Worm (Caenorhabditis elegans) whole organism, young adult: ENCODE measurements around the gene F28A10.13.
A peak's percentile ranks its signal among the peaks of the same experiment; 100 is the strongest.

Experiments
- B0019.2 ChIP-seq: fragments of 200-800 bp; sonication (Bioruptor generic); conservative IDR thresholded peaks from 2 replicates; pipeline ENCODE4 v1.3.6; 2022; ENCODE audit warnings: missing genetic modification reagents, missing genetic modification characterization, missing compliant biosample characterization
- B0261.1 ChIP-seq: sonication (generic microtip); optimal IDR thresholded peaks from 2 replicates; lab custom pipeline; 2016; ENCODE audit warnings: mild to moderate bottlenecking, missing genetic modification characterization, moderate library complexity, missing compliant biosample characterization
- D2030.7 ChIP-seq: fragments of 200-800 bp; sonication (Bioruptor generic); IDR thresholded peaks from 2 replicates; pipeline ENCODE4 v1.3.6; 2022; ENCODE audit warnings: missing genetic modification reagents, missing genetic modification characterization, missing compliant biosample characterization
- F23B12.7 ChIP-seq: sonication (generic microtip); optimal IDR thresholded peaks from 2 replicates; lab custom pipeline; 2017; ENCODE audit warnings: missing genetic modification characterization, mild to moderate bottlenecking, missing compliant biosample characterization, antibody characterized with exemption, moderate library complexity; ENCODE audit not compliant: insufficient read depth
- F37B4.10 ChIP-seq: fragments of 200-800 bp; sonication (Bioruptor generic); IDR thresholded peaks from 2 replicates; pipeline ENCODE4 v1.3.6; 2022; ENCODE audit warnings: missing genetic modification characterization, missing compliant biosample characterization
- F39B2.1 ChIP-seq: fragments of 200-800 bp; sonication (Bioruptor generic); IDR thresholded peaks from 2 replicates; pipeline ENCODE4 v1.3.6; 2022; ENCODE audit warnings: missing genetic modification reagents, missing genetic modification characterization, missing compliant biosample characterization
- F52B5.7 ChIP-seq: sonication (generic microtip); optimal IDR thresholded peaks from 2 replicates; lab custom pipeline; 2016; ENCODE audit warnings: mild to moderate bottlenecking, missing genetic modification characterization, missing compliant biosample characterization
- F57A8.1 ChIP-seq: fragments of 200-800 bp; sonication (Bioruptor generic); optimal IDR thresholded peaks from 2 replicates; lab custom pipeline; 2018; ENCODE audit warnings: mild to moderate bottlenecking, missing genetic modification characterization, moderate library complexity, missing compliant biosample characterization
- K11D2.4 ChIP-seq: fragments of 200-800 bp; sonication (Bioruptor generic); IDR thresholded peaks from 2 replicates; pipeline ENCODE4 v1.3.6; 2022; ENCODE audit warnings: missing genetic modification reagents, missing genetic modification characterization, missing compliant biosample characterization
- T07F8.4 ChIP-seq: sonication (generic microtip); optimal IDR thresholded peaks from 2 replicates; lab custom pipeline; 2016; ENCODE audit warnings: mild to moderate bottlenecking, missing genetic modification characterization, moderate library complexity, missing compliant biosample characterization
- Y56A3A.18 ChIP-seq: fragments of 200-800 bp; sonication (Bioruptor generic); IDR thresholded peaks from 2 replicates; pipeline ENCODE4 v1.3.6; 2022; ENCODE audit warnings: missing genetic modification reagents, missing genetic modification characterization, missing compliant biosample characterization
- Y79H2A.3 ChIP-seq: fragments of 200-800 bp; sonication (Bioruptor generic); conservative IDR thresholded peaks from 2 replicates; pipeline ENCODE4 v1.3.6; 2022; ENCODE audit warnings: missing genetic modification reagents, missing genetic modification characterization, missing compliant biosample characterization
- ZK185.1 ChIP-seq: sonication (generic microtip); optimal IDR thresholded peaks from 2 replicates; lab custom pipeline; 2016; ENCODE audit warnings: mild to moderate bottlenecking, missing genetic modification characterization, missing compliant biosample characterization; ENCODE audit not compliant: poor library complexity, severe bottlenecking
- akir-1 ChIP-seq: fragments of 200-800 bp; sonication (Bioruptor generic); optimal IDR thresholded peaks from 2 replicates; lab custom pipeline; 2018; ENCODE audit warnings: mild to moderate bottlenecking, missing genetic modification characterization, moderate library complexity, missing compliant biosample characterization
- ama-1 ChIP-seq, 3 experiments: fragments of 150-350 bp in 1 of 3; sonication (generic microtip) in 2 of 3; optimal IDR thresholded peaks; 2 replicates each; lab custom pipeline; 2014 to 2018; ENCODE audit warnings: missing biosample characterization in 2 of 3, missing genetic modification characterization in 2 of 3, missing genetic modification reagents in 2 of 3
- aptf-3 ChIP-seq: fragments of 200-800 bp; sonication (Bioruptor generic); IDR thresholded peaks from 2 replicates; pipeline ENCODE4 v1.3.6; 2022; ENCODE audit warnings: missing genetic modification characterization, missing compliant biosample characterization
- attf-5 ChIP-seq: fragments of 200-800 bp; sonication (Bioruptor generic); optimal IDR thresholded peaks from 2 replicates; lab custom pipeline; 2018; ENCODE audit warnings: mild to moderate bottlenecking, missing genetic modification characterization, missing compliant biosample characterization
- attf-6 ChIP-seq: fragments of 200-800 bp; sonication (Bioruptor generic); IDR thresholded peaks from 2 replicates; pipeline ENCODE4 v1.3.6; 2022; ENCODE audit warnings: missing genetic modification reagents, missing genetic modification characterization, missing compliant biosample characterization
- bed-2 ChIP-seq: fragments of 200-800 bp; sonication (Bioruptor generic); IDR thresholded peaks from 2 replicates; pipeline ENCODE4 v1.3.6; 2022; ENCODE audit warnings: missing genetic modification reagents, missing genetic modification characterization, missing compliant biosample characterization
- cebp-2 ChIP-seq: fragments of 200-800 bp; sonication (Bioruptor generic); IDR thresholded peaks from 2 replicates; pipeline ENCODE4 v1.3.6; 2022; ENCODE audit warnings: missing genetic modification characterization, missing compliant biosample characterization
- ceh-40 ChIP-seq: fragments of 200-800 bp; sonication (Bioruptor generic); IDR thresholded peaks from 2 replicates; pipeline ENCODE4 v1.3.6; 2022; ENCODE audit warnings: missing genetic modification characterization, missing compliant biosample characterization
- ceh-58 ChIP-seq: fragments of 200-800 bp; sonication (Bioruptor generic); IDR thresholded peaks from 2 replicates; pipeline ENCODE4 v1.3.6; 2022; ENCODE audit warnings: missing genetic modification characterization, missing compliant biosample characterization
- ceh-79 ChIP-seq: sonication (generic microtip); optimal IDR thresholded peaks from 2 replicates; lab custom pipeline; 2017; ENCODE audit warnings: mild to moderate bottlenecking, missing genetic modification characterization, missing compliant biosample characterization
- ceh-91 ChIP-seq: fragments of 200-800 bp; sonication (Bioruptor generic); IDR thresholded peaks from 2 replicates; pipeline ENCODE4 v1.3.6; 2022; ENCODE audit warnings: missing genetic modification reagents, missing genetic modification characterization, missing compliant biosample characterization
- egl-44 ChIP-seq: fragments of 200-800 bp; sonication (Bioruptor generic); IDR thresholded peaks from 2 replicates; pipeline ENCODE4 v1.3.6; 2022; ENCODE audit warnings: missing genetic modification reagents, missing genetic modification characterization, missing compliant biosample characterization
- gei-17 ChIP-seq: fragments of 200-800 bp; sonication (Bioruptor generic); optimal IDR thresholded peaks from 2 replicates; lab custom pipeline; 2018; ENCODE audit warnings: mild to moderate bottlenecking, missing genetic modification characterization, missing compliant biosample characterization
- hlh-12 ChIP-seq: sonication (generic microtip); optimal IDR thresholded peaks from 2 replicates; lab custom pipeline; 2016; ENCODE audit warnings: missing genetic modification characterization, missing compliant biosample characterization
- hlh-26 ChIP-seq: fragments of 200-800 bp; sonication (Bioruptor generic); conservative IDR thresholded peaks from 2 replicates; pipeline ENCODE4 v1.3.6; 2022; ENCODE audit warnings: missing genetic modification reagents, missing genetic modification characterization, missing compliant biosample characterization
- hmg-1.2 ChIP-seq: fragments of 200-800 bp; sonication (Bioruptor generic); IDR thresholded peaks from 2 replicates; pipeline ENCODE4 v1.3.6; 2022; ENCODE audit warnings: missing genetic modification reagents, missing genetic modification characterization, missing compliant biosample characterization
- lin-26 ChIP-seq: fragments of 200-800 bp; sonication (Bioruptor generic); IDR thresholded peaks from 2 replicates; pipeline ENCODE4 v1.3.6; 2022; ENCODE audit warnings: missing genetic modification reagents, missing genetic modification characterization, missing compliant biosample characterization
- lin-54 ChIP-seq: fragments of 200-800 bp; sonication (Bioruptor generic); optimal IDR thresholded peaks from 2 replicates; lab custom pipeline; 2018; ENCODE audit warnings: mild to moderate bottlenecking, missing genetic modification characterization, missing compliant biosample characterization
- madf-10 ChIP-seq: sonication (generic microtip); optimal IDR thresholded peaks from 2 replicates; lab custom pipeline; 2016; ENCODE audit warnings: mild to moderate bottlenecking, missing genetic modification characterization, missing compliant biosample characterization
- madf-3 ChIP-seq: fragments of 200-800 bp; sonication (Bioruptor generic); IDR thresholded peaks from 2 replicates; pipeline ENCODE4 v1.3.6; 2022; ENCODE audit warnings: missing genetic modification reagents, missing genetic modification characterization, missing compliant biosample characterization
- mel-28 ChIP-seq: sonication (generic microtip); optimal IDR thresholded peaks from 2 replicates; lab custom pipeline; 2016; ENCODE audit warnings: borderline replicate concordance, mild to moderate bottlenecking, missing genetic modification characterization, missing compliant biosample characterization
- mes-4 ChIP-seq: sonication (generic microtip); optimal IDR thresholded peaks from 2 replicates; lab custom pipeline; 2016; ENCODE audit warnings: missing genotype, missing genetic modification characterization, missing compliant biosample characterization
- nfyb-1 ChIP-seq: fragments of 200-800 bp; sonication (Bioruptor generic); IDR thresholded peaks from 2 replicates; pipeline ENCODE4 v1.3.6; 2022; ENCODE audit warnings: missing genetic modification reagents, missing genetic modification characterization, missing compliant biosample characterization
- nhr-120 ChIP-seq: fragments of 200-800 bp; sonication (Bioruptor generic); IDR thresholded peaks from 2 replicates; pipeline ENCODE4 v1.3.6; 2022; ENCODE audit warnings: missing genetic modification characterization, missing compliant biosample characterization
- nhr-179 ChIP-seq: sonication (generic microtip); optimal IDR thresholded peaks from 2 replicates; lab custom pipeline; 2016; ENCODE audit warnings: mild to moderate bottlenecking, missing genetic modification characterization, missing compliant biosample characterization
- nhr-90 ChIP-seq: sonication (generic microtip); optimal IDR thresholded peaks from 2 replicates; lab custom pipeline; 2016; ENCODE audit warnings: missing genotype, mild to moderate bottlenecking, missing genetic modification characterization, missing compliant biosample characterization
- pbrm-1 ChIP-seq: fragments of 200-800 bp; sonication (Bioruptor generic); IDR thresholded peaks from 2 replicates; pipeline ENCODE4 v1.3.6; 2022; ENCODE audit warnings: missing genetic modification reagents, missing genetic modification characterization, missing compliant biosample characterization
- sdz-38 ChIP-seq: sonication (generic microtip); optimal IDR thresholded peaks from 2 replicates; lab custom pipeline; 2016; ENCODE audit warnings: missing genotype, missing genetic modification characterization, missing compliant biosample characterization
- tlf-1 ChIP-seq: fragments of 200-800 bp; sonication (Bioruptor generic); optimal IDR thresholded peaks from 2 replicates; lab custom pipeline; 2018; ENCODE audit warnings: mild to moderate bottlenecking, missing genetic modification characterization, missing compliant biosample characterization
- unc-62 ChIP-seq: fragments of 150-350 bp; optimal IDR thresholded peaks from 2 replicates; lab custom pipeline; 2014; ENCODE audit warnings: missing biosample characterization, missing genetic modification reagents, missing genetic modification characterization
- zfh-2 ChIP-seq: fragments of 200-800 bp; sonication (Bioruptor generic); conservative IDR thresholded peaks from 2 replicates; pipeline ENCODE4 v1.3.6; 2022; ENCODE audit warnings: missing genetic modification reagents, missing genetic modification characterization, missing compliant biosample characterization
- zim-3 ChIP-seq: sonication (generic microtip); optimal IDR thresholded peaks from 2 replicates; lab custom pipeline; 2017; ENCODE audit warnings: mild to moderate bottlenecking, missing genetic modification characterization, moderate library complexity, missing compliant biosample characterization
- ztf-25 ChIP-seq: fragments of 200-800 bp; sonication (Bioruptor generic); IDR thresholded peaks from 2 replicates; pipeline ENCODE4 v1.3.6; 2022; ENCODE audit warnings: missing genetic modification reagents, missing genetic modification characterization, missing compliant biosample characterization
- ztf-28 ChIP-seq: fragments of 200-800 bp; sonication (Bioruptor generic); IDR thresholded peaks from 2 replicates; pipeline ENCODE4 v1.3.6; 2022; ENCODE audit warnings: missing genetic modification reagents, missing genetic modification characterization, missing compliant biosample characterization
- ztf-3 ChIP-seq: fragments of 200-800 bp; sonication (Bioruptor generic); optimal IDR thresholded peaks from 2 replicates; lab custom pipeline; 2018; ENCODE audit warnings: mild to moderate bottlenecking, missing genetic modification characterization, missing compliant biosample characterization
- ztf-6 ChIP-seq: fragments of 200-800 bp; sonication (Bioruptor generic); IDR thresholded peaks from 2 replicates; pipeline ENCODE4 v1.3.6; 2022; ENCODE audit warnings: missing genetic modification reagents, missing genetic modification characterization, missing compliant biosample characterization

Gene F28A10.13

DNA sequence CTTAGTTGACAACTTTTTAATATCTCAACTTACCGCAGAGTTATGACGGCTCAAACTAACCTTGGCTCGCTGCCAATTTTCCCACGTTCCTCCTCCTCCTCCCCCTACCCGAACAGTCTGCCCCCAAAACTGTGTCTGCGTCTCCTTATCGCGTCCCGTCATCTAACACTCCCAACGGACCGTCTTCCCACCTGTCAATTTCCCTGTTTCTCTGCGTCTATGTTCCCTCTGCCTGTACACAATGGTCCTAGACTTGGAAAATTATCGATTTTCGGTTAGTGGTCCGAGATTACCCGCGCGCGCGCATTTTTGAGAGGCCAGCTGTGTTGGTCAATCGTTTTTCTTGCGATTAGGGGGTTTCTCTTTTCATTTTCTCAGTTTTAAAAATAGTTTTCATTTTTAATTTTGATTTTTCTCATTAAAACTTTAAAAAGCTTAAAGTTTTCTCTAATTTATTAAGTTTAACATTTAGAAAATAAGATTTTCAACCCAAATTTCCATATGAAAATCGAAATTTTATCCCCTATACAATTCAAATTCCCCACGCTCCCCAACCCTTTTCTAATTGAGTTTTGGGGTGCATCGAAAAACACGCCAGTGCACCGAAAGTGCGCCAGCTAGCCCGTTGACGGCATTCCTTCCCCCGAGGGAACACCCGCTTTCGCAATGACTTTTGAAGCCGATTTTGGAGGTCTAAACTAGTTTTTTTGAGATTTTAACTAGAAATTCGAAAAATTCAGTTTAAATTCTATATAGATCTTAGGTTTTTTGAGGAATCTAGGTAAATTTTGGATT is 24.6 kb downstream of the F28A10.13 start, which contains the start of gene alg-2:
TSS of gene alg-2 (plus strand) at position 220 of the 795 bp plus-strand sequence.
- TF ChIP-seq mes-4 (tag; lab: Kevin White, UChicago) (no peak), F39B2.1 (GFP tag; lab: Robert Waterston, UW) (no peak), hlh-26 (GFP tag; lab: Robert Waterston, UW) (no peak), F52B5.7 (tag; lab: Kevin White, UChicago) (no peak), Y56A3A.18 (no peak), aptf-3 (GFP tag; lab: Robert Waterston, UW) (0 out of 2 replicates have a peak, but pooled peaks have one; percentile 10), D2030.7 (peak; percentile 61), zfh-2 (GFP tag; lab: Robert Waterston, UW) (no peak; the same call in 1 of the 2 replicates), ztf-6 (no peak), hlh-12 (tag; lab: Kevin White, UChicago) (no peak), ama-1 (optimal IDR thresholded peaks at IDR 0.05; lab: Kevin White, UChicago) (no peak), ama-1 (GFP tag; optimal IDR thresholded peaks at IDR 0.05; lab: Kevin White, UChicago) (no peak), B0261.1 (tag; lab: Kevin White, UChicago) (no peak), ztf-28 (GFP tag; lab: Robert Waterston, UW) (no peak), bed-2 (no peak), madf-10 (tag; lab: Kevin White, UChicago) (no peak), attf-5 (GFP tag; lab: Kevin White, UChicago) (peak; percentile 45), Y79H2A.3 (GFP tag; lab: Robert Waterston, UW) (no peak), attf-6 (no peak), pbrm-1 (GFP tag; lab: Robert Waterston, UW) (no peak), B0019.2 (GFP tag; lab: Robert Waterston, UW) (no peak), ceh-40 (GFP tag; lab: Robert Waterston, UW) (no peak), hmg-1.2 (peak; percentile 60), tlf-1 (GFP tag; lab: Kevin White, UChicago) (no peak), ZK185.1 (tag; lab: Kevin White, UChicago) (no peak), ceh-91 (GFP tag; lab: Robert Waterston, UW) (no peak), ztf-25 (no peak), T07F8.4 (tag; lab: Kevin White, UChicago) (no peak), zim-3 (tag; lab: Kevin White, UChicago) (no peak), F23B12.7 (tag; lab: Kevin White, UChicago) (peak; percentile 20), gei-17 (GFP tag; lab: Kevin White, UChicago) (no peak), nhr-120 (GFP tag; lab: Robert Waterston, UW) (no peak), akir-1 (GFP tag; lab: Kevin White, UChicago) (no peak), mel-28 (tag; lab: Kevin White, UChicago) (no peak), F37B4.10 (GFP tag; lab: Robert Waterston, UW) (no peak), nhr-179 (tag; lab: Kevin White, UChicago) (no peak), ztf-3 (GFP tag; lab: Kevin White, UChicago) (no peak), ceh-79 (tag; lab: Kevin White, UChicago) (no peak), lin-54 (GFP tag; lab: Kevin White, UChicago) (no peak), nhr-90 (tag; lab: Kevin White, UChicago) (no peak), F57A8.1 (no peak), K11D2.4 (GFP tag; lab: Robert Waterston, UW) (no peak), lin-26 (GFP tag; lab: Robert Waterston, UW) (no peak), sdz-38 (no peak), ceh-58 (GFP tag; lab: Robert Waterston, UW) (no peak), unc-62 (GFP tag; lab: Kevin White, UChicago) (no peak), madf-3 (no peak), egl-44 (GFP tag; lab: Robert Waterston, UW) (no peak), cebp-2 (no peak), nfyb-1 (GFP tag; lab: Robert Waterston, UW) (no peak)
